Fruit fly (Drosophila melanogaster) S2 (cell line): ENCODE measurements around the gene dmrt11E.

Experiments
- CG8478 ChIP-seq: fragments of >200 bp; optimal IDR thresholded peaks from 2 replicates; lab custom pipeline; 2018
- CTCF ChIP-seq, 2 experiments: fragments of >200 bp; optimal IDR thresholded peaks; 2 replicates each; lab custom pipeline; 2018

dmrt11E gene

dm6 chrX:13368149-13368548 is at the start of gene dmrt11E:
Gene dmrt11E (plus strand): TSS chrX:13368191.
- TF ChIP-seq CG8478 (lab: Kevin White, UChicago): no peak
- no peak for TF ChIP-seq CTCF (optimal IDR thresholded peaks at IDR 0.05; lab: Kevin White, UChicago)

- no peak for TF ChIP-seq CTCF (optimal IDR thresholded peaks at IDR 0.05; lab: Kevin White, UChicago)
- TF ChIP-seq CG8478 (lab: Kevin White, UChicago): no peak
These were observed 48.6 kb upstream of the dmrt11E start for dm6 chrX:13319376-13319883.

dm6 chrX:13320697-13321445 is 47.1 kb upstream of the dmrt11E start:
- TF ChIP-seq CTCF (optimal IDR thresholded peaks at IDR 0.05; lab: Kevin White, UChicago) (no peak), CG8478 (lab: Kevin White, UChicago) (no peak)

dm6 chrX:13322405-13322804 is 45.6 kb upstream of the dmrt11E start:
- TF ChIP-seq CG8478 (lab: Kevin White, UChicago): no peak
- no peak for TF ChIP-seq CTCF (optimal IDR thresholded peaks at IDR 0.05; lab: Kevin White, UChicago)

- TF ChIP-seq CG8478 (lab: Kevin White, UChicago) (no peak), CTCF (optimal IDR thresholded peaks at IDR 0.05; lab: Kevin White, UChicago) (no peak)
These were observed 44.9 kb upstream of the dmrt11E start for dm6 chrX:13323114-13323513.

- TF ChIP-seq CTCF (optimal IDR thresholded peaks at IDR 0.05; lab: Kevin White, UChicago) (no peak), CG8478 (lab: Kevin White, UChicago) (no peak)
These were observed 44.5 kb upstream of the dmrt11E start for dm6 chrX:13323526-13323925.

- no peak for TF ChIP-seq CTCF (optimal IDR thresholded peaks at IDR 0.05; lab: Kevin White, UChicago)
- TF ChIP-seq CG8478 (lab: Kevin White, UChicago): no peak
These were observed 42.7 kb upstream of the dmrt11E start for dm6 chrX:13325310-13325709.

dm6 chrX:13329572-13330046 is 38.4 kb upstream of the dmrt11E start, which contains the start of gene Prx2:
Gene Prx2 (plus strand): TSS chrX:13329824.
- peak; percentile 86 to 87 for TF ChIP-seq CTCF (optimal IDR thresholded peaks at IDR 0.05; lab: Kevin White, UChicago)
- TF ChIP-seq CG8478 (lab: Kevin White, UChicago): no peak

dm6 chrX:13331814-13332701 is 35.9 kb upstream of the dmrt11E start:
- TF ChIP-seq CTCF (optimal IDR thresholded peaks at IDR 0.05; lab: Kevin White, UChicago) (no peak), CG8478 (lab: Kevin White, UChicago) (no peak)

- no peak for TF ChIP-seq CTCF (optimal IDR thresholded peaks at IDR 0.05; lab: Kevin White, UChicago)
These were observed 35.2 kb upstream of the dmrt11E start for dm6 chrX:13332702-13333243.

- TF ChIP-seq CTCF (optimal IDR thresholded peaks at IDR 0.05; lab: Kevin White, UChicago): no peak
- TF ChIP-seq CG8478 (lab: Kevin White, UChicago): no peak
These were observed 33.4 kb upstream of the dmrt11E start for dm6 chrX:13334434-13335146.

dm6 chrX:13337454-13337853 is 30.5 kb upstream of the dmrt11E start, which contains the start of gene RpS15Aa:
Gene RpS15Aa (minus strand): TSS chrX:13337705.
- TF ChIP-seq CG8478 (lab: Kevin White, UChicago) (no peak), CTCF (optimal IDR thresholded peaks at IDR 0.05; lab: Kevin White, UChicago) (peak; percentile 25 to 44)

dm6 chrX:13338113-13338512 is 29.9 kb upstream of the dmrt11E start, which contains the start of gene CG15747:
Gene CG15747 (plus strand): TSS chrX:13338318.
- TF ChIP-seq CTCF (optimal IDR thresholded peaks at IDR 0.05; lab: Kevin White, UChicago) (peak in 1 of 2 experiments; percentile 12), CG8478 (lab: Kevin White, UChicago) (no peak)

dm6 chrX:13345327-13345726 is 22.7 kb upstream of the dmrt11E start:
- TF ChIP-seq CTCF (optimal IDR thresholded peaks at IDR 0.05; lab: Kevin White, UChicago) (no peak), CG8478 (lab: Kevin White, UChicago) (no peak)
